Worm (Caenorhabditis elegans): ENCODE results near the gene cup-4.

DNA sequence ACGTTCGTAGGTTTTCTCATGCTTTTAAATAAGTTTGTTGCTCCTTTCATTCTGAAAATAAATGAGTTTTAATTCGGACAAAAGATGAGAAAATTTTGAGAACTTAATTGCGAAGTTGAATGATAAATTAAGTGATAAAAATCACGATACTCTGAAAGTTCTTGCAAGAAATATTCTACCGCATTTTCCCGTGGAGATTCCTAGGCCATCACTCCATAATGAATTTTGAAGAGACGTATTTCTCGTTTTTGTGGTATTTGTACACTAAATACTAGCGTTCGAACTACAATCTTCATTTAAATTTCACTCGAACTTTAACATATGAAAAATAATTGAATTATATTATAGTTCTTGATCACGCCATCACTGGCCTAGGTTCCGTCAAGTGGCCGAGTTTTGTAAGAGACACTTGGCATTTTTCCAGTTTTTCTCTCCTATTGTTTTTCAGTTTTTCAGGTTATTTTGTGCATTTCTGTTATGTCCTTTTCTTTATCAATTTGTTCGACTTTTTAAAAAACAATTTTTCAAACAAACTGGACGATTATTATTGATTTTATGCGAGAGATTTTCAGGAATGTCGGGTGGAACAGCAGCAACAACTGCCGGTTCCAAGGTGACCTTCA lies 7.8 kb upstream of the cup-4 start, which contains the start of the genes coq-5 and ufm-1:
- TF ChIP-seq ztf-22 (GFP tag; optimal IDR thresholded peaks at IDR 0.05) (no peak), aptf-3 (GFP tag; IDR thresholded peaks at IDR 0.05) (no peak), let-607 (tag; optimal IDR thresholded peaks at IDR 0.05) (peak in 1 of 2 experiments; percentile 43)
